Fruit fly (Drosophila melanogaster) whole organism, embryonic: ENCODE measurements around the gene CG17612.

ENCODE experiments used
- Atf3 ChIP-seq: fragments of 200-800 bp; sonication (Bioruptor generic); optimal IDR thresholded peaks from 3 replicates; lab custom pipeline; 2016; ENCODE audit warnings: missing biosample characterization, missing genetic modification characterization
- Atf6 ChIP-seq: fragments of 200-800 bp; sonication (Bioruptor generic); IDR thresholded peaks from 2 replicates; pipeline ENCODE4 v1.3.6; 2022; ENCODE audit warnings: missing biosample characterization, missing genetic modification characterization
- CG10543 ChIP-seq: fragments of 200-800 bp; sonication (Bioruptor generic); optimal IDR thresholded peaks from 3 replicates; lab custom pipeline; 2017; ENCODE audit warnings: missing biosample characterization, mild to moderate bottlenecking, missing genetic modification characterization, moderate library complexity
- CG12769 ChIP-seq: fragments of 200-800 bp; sonication (Bioruptor generic); optimal IDR thresholded peaks from 2 replicates; lab custom pipeline; 2019; ENCODE audit warnings: missing biosample characterization, mild to moderate bottlenecking, missing genetic modification characterization, moderate library complexity
- CG14710 ChIP-seq: fragments of 200-800 bp; sonication (Bioruptor generic); optimal IDR thresholded peaks from 3 replicates; lab custom pipeline; 2019; ENCODE audit warnings: missing biosample characterization, mild to moderate bottlenecking, missing genetic modification characterization, moderate library complexity
- CG15479 ChIP-seq: fragments of 200-800 bp; sonication (Bioruptor generic); optimal IDR thresholded peaks from 3 replicates; lab custom pipeline; 2019; ENCODE audit warnings: missing biosample characterization, mild to moderate bottlenecking, missing genetic modification characterization, moderate library complexity
- CG15601 ChIP-seq: fragments of 200-800 bp; sonication (Bioruptor generic); optimal IDR thresholded peaks from 3 replicates; lab custom pipeline; 2019; ENCODE audit warnings: missing biosample characterization, mild to moderate bottlenecking, missing genetic modification characterization, moderate library complexity
- CG18599 ChIP-seq: fragments of 200-800 bp; sonication (Bioruptor generic); optimal IDR thresholded peaks from 3 replicates; lab custom pipeline; 2017; ENCODE audit warnings: missing biosample characterization, missing genetic modification characterization, mild to moderate bottlenecking, moderate library complexity, missing genetic modification reagents
- CG31365 ChIP-seq: fragments of 200-800 bp; sonication (Bioruptor generic); optimal IDR thresholded peaks from 2 replicates; lab custom pipeline; 2018; ENCODE audit warnings: missing biosample characterization, mild to moderate bottlenecking, missing genetic modification characterization
- CG3163 ChIP-seq: fragments of 200-800 bp; sonication (Bioruptor generic); optimal IDR thresholded peaks from 3 replicates; lab custom pipeline; 2016; ENCODE audit warnings: missing biosample characterization, missing genetic modification characterization
- CG34224 ChIP-seq: fragments of 200-800 bp; sonication (Bioruptor generic); IDR thresholded peaks from 3 replicates; pipeline ENCODE4 v1.3.6; 2022; ENCODE audit warnings: missing biosample characterization, missing genetic modification characterization; ENCODE audit not compliant: partially characterized antibody
- CG34376 ChIP-seq: fragments of 200-800 bp; sonication (Bioruptor generic); optimal IDR thresholded peaks from 2 replicates; lab custom pipeline; 2018; ENCODE audit warnings: missing biosample characterization, mild to moderate bottlenecking, missing genetic modification characterization
- CG4820 ChIP-seq: fragments of 200-800 bp; sonication (Bioruptor generic); optimal IDR thresholded peaks from 3 replicates; lab custom pipeline; 2016; ENCODE audit warnings: missing biosample characterization, missing genetic modification characterization
- CG6654 ChIP-seq: fragments of 200-800 bp; sonication (Bioruptor generic); optimal IDR thresholded peaks from 2 replicates; lab custom pipeline; 2017; ENCODE audit warnings: missing biosample characterization, mild to moderate bottlenecking, missing genetic modification characterization
- D19A ChIP-seq: fragments of 200-800 bp; optimal IDR thresholded peaks from 3 replicates; lab custom pipeline; 2019; ENCODE audit warnings: missing biosample characterization, mild to moderate bottlenecking, missing genetic modification characterization, moderate library complexity
- Doc2 ChIP-seq: fragments of 200-800 bp; sonication (Bioruptor generic); IDR thresholded peaks from 2 replicates; pipeline ENCODE4 v1.3.6; 2022; ENCODE audit warnings: missing biosample characterization, missing genetic modification characterization
- Med ChIP-seq: fragments of 200-800 bp; sonication (Bioruptor generic); peaks from one replicate; lab custom pipeline; 2016; ENCODE audit warnings: missing biosample characterization, missing genetic modification characterization, mild to moderate bottlenecking, inconsistent platforms, moderate library complexity
- Myb ChIP-seq: fragments of 200-800 bp; sonication (Bioruptor generic); optimal IDR thresholded peaks from 2 replicates; lab custom pipeline; 2016; ENCODE audit warnings: missing biosample characterization, missing genetic modification characterization
- Pdp1 ChIP-seq, 2 experiments: fragments of 200-800 bp; sonication (Bioruptor generic); optimal IDR thresholded peaks; 3 replicates each; lab custom pipeline; 2016; ENCODE audit warnings: missing biosample characterization in 2 of 2, missing genetic modification characterization in 2 of 2, mild to moderate bottlenecking in 1 of 2, moderate library complexity in 1 of 2
- abd-A ChIP-seq: fragments of 200-800 bp; sonication (Bioruptor generic); optimal IDR thresholded peaks from 3 replicates; lab custom pipeline; 2019; ENCODE audit warnings: missing biosample characterization, mild to moderate bottlenecking, missing genetic modification characterization, moderate library complexity
- ase ChIP-seq: fragments of 200-800 bp; sonication (Bioruptor generic); IDR thresholded peaks from 3 replicates; pipeline ENCODE4 v1.3.6; 2022; ENCODE audit warnings: missing biosample characterization, missing genetic modification characterization
- br ChIP-seq: fragments of >200 bp; optimal IDR thresholded peaks from 2 replicates; lab custom pipeline; 2017
- cg ChIP-seq: fragments of 200-800 bp; sonication (Bioruptor generic); optimal IDR thresholded peaks from 3 replicates; lab custom pipeline; 2019; ENCODE audit warnings: missing biosample characterization, mild to moderate bottlenecking, missing genetic modification characterization, moderate library complexity
- chinmo ChIP-seq: fragments of 200-800 bp; sonication (Bioruptor generic); IDR thresholded peaks from 4 replicates; pipeline ENCODE4 v1.3.6; 2022; ENCODE audit warnings: missing biosample characterization, missing genetic modification characterization; ENCODE audit not compliant: partially characterized antibody
- esg ChIP-seq: fragments of 200-800 bp; sonication (Bioruptor generic); conservative IDR thresholded peaks from 2 replicates; pipeline ENCODE4 v1.3.6; 2022; ENCODE audit warnings: missing biosample characterization, missing genetic modification characterization
- ftz-f1 ChIP-seq: fragments of 200-800 bp; sonication (Bioruptor generic); optimal IDR thresholded peaks from 2 replicates; lab custom pipeline; 2016; ENCODE audit warnings: missing biosample characterization, missing genetic modification characterization
- gcm ChIP-seq: fragments of 200-800 bp; sonication (Bioruptor generic); optimal IDR thresholded peaks from 2 replicates; lab custom pipeline; 2019; ENCODE audit warnings: missing biosample characterization, mild to moderate bottlenecking, missing genetic modification characterization, moderate library complexity
- jing ChIP-seq: fragments of 200-800 bp; sonication (Bioruptor generic); optimal IDR thresholded peaks from 2 replicates; lab custom pipeline; 2018; ENCODE audit warnings: missing biosample characterization, mild to moderate bottlenecking, missing genetic modification characterization
- lab ChIP-seq: fragments of 200-800 bp; sonication (Bioruptor generic); optimal IDR thresholded peaks from 3 replicates; lab custom pipeline; 2017; ENCODE audit warnings: missing biosample characterization, missing genetic modification characterization, mild to moderate bottlenecking, moderate library complexity, missing genetic modification reagents
- lov ChIP-seq, 2 experiments: fragments of 200-800 bp in 1 of 2; fragments of >200 bp in 1 of 2; sonication (Bioruptor generic) in 1 of 2; IDR thresholded peaks in 1 of 2; optimal IDR thresholded peaks in 1 of 2; 2 replicates in 1 of 2; 3 replicates in 1 of 2; pipeline versions ENCODE4 v1.3.6 to Lab custom; 2017 to 2022; ENCODE audit warnings: missing biosample characterization in 1 of 2, missing genetic modification characterization in 1 of 2
- maf-S ChIP-seq: fragments of 200-800 bp; sonication (Bioruptor generic); optimal IDR thresholded peaks from 2 replicates; lab custom pipeline; 2016; ENCODE audit warnings: missing biosample characterization, missing genetic modification characterization
- mirr ChIP-seq: fragments of 200-800 bp; sonication (Bioruptor generic); optimal IDR thresholded peaks from 3 replicates; lab custom pipeline; 2018; ENCODE audit warnings: missing biosample characterization, mild to moderate bottlenecking, missing genetic modification characterization
- nmo ChIP-seq: fragments of 200-800 bp; sonication (Bioruptor generic); optimal IDR thresholded peaks from 2 replicates; lab custom pipeline; 2018; ENCODE audit warnings: missing biosample characterization, mild to moderate bottlenecking, missing genetic modification characterization, moderate library complexity
- otp ChIP-seq: fragments of 200-800 bp; sonication (Bioruptor generic); IDR thresholded peaks from 3 replicates; pipeline ENCODE4, ENCODE4 v1.3.6; 2022; ENCODE audit warnings: missing biosample characterization, missing genetic modification characterization
- pho ChIP-seq: fragments of 200-800 bp; sonication (Bioruptor generic); optimal IDR thresholded peaks from 2 replicates; lab custom pipeline; 2016; ENCODE audit warnings: missing biosample characterization, missing genetic modification characterization
- sens-2 ChIP-seq: fragments of 200-800 bp; sonication (Bioruptor generic); IDR thresholded peaks from 2 replicates; pipeline ENCODE4 v1.3.6; 2022; ENCODE audit warnings: missing biosample characterization, missing genetic modification characterization
- vvl ChIP-seq: fragments of 200-800 bp; sonication (Bioruptor generic); IDR thresholded peaks from 2 replicates; pipeline ENCODE4 v1.3.6; 2022; ENCODE audit warnings: missing biosample characterization, missing genetic modification characterization

Gene CG17612

dm6 chr2L:4339780-4340694 is 42.5 kb downstream of the CG17612 start (continued):
- TF ChIP-seq otp (0 out of 3 replicates have a peak, but pooled peaks have one; percentile 15), pho (GFP tag; lab: Kevin White, UChicago) (no peak), lab (GFP tag; lab: Kevin White, UChicago) (peak; percentile 10), sens-2 (peak; percentile 39; the same call in 1 of the 2 replicates), esg (no peak), maf-S (GFP tag; lab: Kevin White, UChicago) (no peak), Myb (GFP tag; lab: Kevin White, UChicago) (no peak), CG34224 (no peak), CG34376 (GFP tag; lab: Kevin White, UChicago) (peak; percentile 28), jing (GFP tag; lab: Kevin White, UChicago) (no peak), CG31365 (tag; lab: Kevin White, UChicago) (no peak)

- TF ChIP-seq Doc2 (no peak), Myb (GFP tag; lab: Kevin White, UChicago) (no peak), CG14710 (tag; lab: Kevin White, UChicago) (no peak), CG15601 (tag; lab: Kevin White, UChicago) (no peak), br (no peak), CG3163 (GFP tag; lab: Kevin White, UChicago) (no peak), mirr (peak; percentile 58), Atf6 (GFP tag; lab: Robert Waterston, UW) (no peak), lov (optimal IDR thresholded peaks at IDR 0.05; lab: Kevin White, UChicago) (no peak), lov (GFP tag; IDR thresholded peaks at IDR 0.05; lab: Robert Waterston, UW) (no peak), CG15479 (GFP tag; lab: Kevin White, UChicago) (peak; percentile 35), CG10543 (GFP tag; lab: Kevin White, UChicago) (peak; percentile 29), CG12769 (tag; lab: Kevin White, UChicago) (peak; percentile 21), Pdp1 (GFP tag; optimal IDR thresholded peaks at IDR 0.05; lab: Kevin White, UChicago) (peak in 1 of 2 experiments; percentile 78), gcm (GFP tag; lab: Kevin White, UChicago) (no peak), CG4820 (GFP tag; lab: Kevin White, UChicago) (no peak), vvl (GFP tag; lab: Robert Waterston, UW) (peak; percentile 44; the same call in 1 of the 2 replicates), cg (GFP tag; lab: Kevin White, UChicago) (peak; percentile 82), Med (GFP tag; lab: Kevin White, UChicago) (peak; percentile 52), chinmo (GFP tag; lab: Robert Waterston, UW) (peak; percentile 91), D19A (tag; lab: Kevin White, UChicago) (peak; percentile 44), CG6654 (GFP tag; lab: Kevin White, UChicago) (no peak), abd-A (tag; lab: Kevin White, UChicago) (peak; percentile 0), Atf3 (GFP tag; lab: Kevin White, UChicago) (peak; percentile 16), CG18599 (GFP tag; lab: Kevin White, UChicago) (no peak), ase (GFP tag; lab: Robert Waterston, UW) (no peak), ftz-f1 (GFP tag; lab: Kevin White, UChicago) (peak; percentile 21), nmo (GFP tag; lab: Kevin White, UChicago) (no peak)
Observed at dm6 chr2L:4335979-4336378, 46.6 kb downstream of the CG17612 start.
